Fruit fly (Drosophila melanogaster): Measurements from ENCODE around the gene CG32152.

- TF ChIP-seq N (GFP tag; optimal IDR thresholded peaks at IDR 0.05): no peak
- no peak for TF ChIP-seq rgr (GFP tag; optimal IDR thresholded peaks at IDR 0.05)
Observed at dm6 chr3L:16128973-16129745, 14.7 kb downstream of the CG32152 start, which contains the start of gene SsRbeta.

Data from whole organism, wandering third instar larva.